Worm (Caenorhabditis elegans) whole organism, L3 larva: Measurements from ENCODE around the gene anmt-2.
A peak's percentile ranks its signal among the peaks of the same experiment; 100 is the strongest.

ENCODE experiments used
- aly-2 ChIP-seq: fragments of 150-350 bp; optimal IDR thresholded peaks from 2 replicates; lab custom pipeline; 2014; ENCODE audit warnings: missing biosample characterization, missing genetic modification characterization
- ama-1 ChIP-seq: fragments of 150-350 bp; optimal IDR thresholded peaks from 2 replicates; lab custom pipeline; 2018
- ceh-82 ChIP-seq: fragments of 150-350 bp; optimal IDR thresholded peaks from 2 replicates; lab custom pipeline; 2014; ENCODE audit warnings: missing biosample characterization, missing genetic modification characterization
- egl-27 ChIP-seq: sonication (generic microtip); optimal IDR thresholded peaks from 4 replicates; lab custom pipeline; 2017; ENCODE audit warnings: missing biosample characterization, missing genetic modification reagents, missing genetic modification characterization
- fos-1 ChIP-seq: fragments of 150-350 bp; optimal IDR thresholded peaks from 2 replicates; lab custom pipeline; 2014; ENCODE audit warnings: missing biosample characterization, missing genetic modification characterization
- lin-39 ChIP-seq: fragments of 150-350 bp; optimal IDR thresholded peaks from 2 replicates; lab custom pipeline; 2018; ENCODE audit warnings: missing biosample characterization, missing genetic modification reagents, missing genetic modification characterization
- mdl-1 ChIP-seq: fragments of 150-350 bp; optimal IDR thresholded peaks from 2 replicates; lab custom pipeline; 2014; ENCODE audit warnings: missing biosample characterization, missing genetic modification characterization
- nfya-1 ChIP-seq: sonication (generic microtip); optimal IDR thresholded peaks from 2 replicates; lab custom pipeline; 2017; ENCODE audit warnings: missing genetic modification characterization, mild to moderate bottlenecking, missing compliant biosample characterization, antibody characterized with exemption, moderate library complexity; ENCODE audit not compliant: insufficient read depth
- nhr-77 ChIP-seq: fragments of 150-350 bp; optimal IDR thresholded peaks from 2 replicates; lab custom pipeline; 2014; ENCODE audit warnings: missing biosample characterization, missing genetic modification characterization
- snpc-4 ChIP-seq: fragments of 150-350 bp; optimal IDR thresholded peaks from 2 replicates; lab custom pipeline; 2014; ENCODE audit warnings: missing biosample characterization, missing genetic modification characterization
- ztf-4 ChIP-seq: fragments of 150-350 bp; optimal IDR thresholded peaks from 2 replicates; lab custom pipeline; 2014; ENCODE audit warnings: missing biosample characterization, missing genetic modification characterization

DNA sequence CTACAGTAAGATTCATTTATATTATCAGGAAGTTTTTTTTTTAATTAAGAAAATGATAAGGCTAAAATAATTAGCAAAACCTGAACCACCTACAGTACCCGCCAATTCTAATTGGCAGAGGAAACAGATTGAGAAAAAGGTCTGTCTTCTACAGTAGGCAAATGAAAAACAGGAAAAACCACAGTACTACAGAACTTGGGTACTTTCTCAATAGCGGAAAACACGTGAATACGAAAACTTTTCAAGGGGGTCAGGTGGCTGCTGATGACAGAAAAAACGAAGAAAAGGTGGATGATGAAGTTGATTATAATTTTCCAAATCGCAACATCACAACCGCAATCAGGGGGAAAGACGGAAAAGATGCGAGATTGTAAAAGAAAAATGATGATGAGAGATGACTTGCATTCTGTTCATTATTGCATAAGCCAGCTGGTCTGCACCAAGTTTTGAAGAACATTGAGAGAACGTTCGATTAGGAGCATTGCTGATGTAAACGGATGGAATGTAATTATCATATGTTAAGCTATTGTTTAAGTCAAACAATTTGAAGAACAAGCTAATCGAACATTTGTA, 13.1 kb downstream of the anmt-2 start:
- TF ChIP-seq fos-1 (tag; lab: Kevin White, UChicago): no peak
- TF ChIP-seq lin-39 (tag; lab: Kevin White, UChicago): no peak
- TF ChIP-seq mdl-1 (tag; lab: Kevin White, UChicago): peak; percentile 11
- no peak for TF ChIP-seq aly-2
- TF ChIP-seq ama-1: no peak
- TF ChIP-seq nhr-77 (tag; lab: Kevin White, UChicago): no peak
- no peak for TF ChIP-seq ceh-82 (tag; lab: Kevin White, UChicago)
- TF ChIP-seq nfya-1 (tag; lab: Kevin White, UChicago): peak; percentile 76
- TF ChIP-seq snpc-4 (tag; lab: Kevin White, UChicago): no peak
- TF ChIP-seq ztf-4: no peak
- TF ChIP-seq egl-27: no peak
